Worm (Caenorhabditis elegans) whole organism, early embryonic: ENCODE results near the gene T25G12.13.
A peak's percentile ranks its signal among the peaks of the same experiment; 100 is the strongest.

ENCODE experiments used
- B0310.2 ChIP-seq: sonication (generic microtip); optimal IDR thresholded peaks from 2 replicates; lab custom pipeline; 2016; ENCODE audit warnings: mild to moderate bottlenecking, missing genetic modification characterization, missing compliant biosample characterization
- F13C5.2 ChIP-seq: sonication (generic microtip); optimal IDR thresholded peaks from 2 replicates; lab custom pipeline; 2017; ENCODE audit warnings: mild to moderate bottlenecking, missing genetic modification characterization, inconsistent platforms, missing compliant biosample characterization
- aly-1 ChIP-seq: sonication (generic microtip); optimal IDR thresholded peaks from 2 replicates; lab custom pipeline; 2016; ENCODE audit warnings: missing genetic modification characterization, missing compliant biosample characterization
- ama-1 ChIP-seq: fragments of 150-350 bp; optimal IDR thresholded peaks from 2 replicates; lab custom pipeline; 2014
- ceh-13 ChIP-seq: fragments of 200-800 bp; sonication (Bioruptor generic); optimal IDR thresholded peaks from 2 replicates; lab custom pipeline; 2018; ENCODE audit warnings: mild to moderate bottlenecking, missing genetic modification characterization, missing compliant biosample characterization
- ceh-36 ChIP-seq: sonication (generic microtip); optimal IDR thresholded peaks from 2 replicates; lab custom pipeline; 2016; ENCODE audit warnings: missing genetic modification characterization, inconsistent platforms, missing compliant biosample characterization
- ets-7 ChIP-seq: sonication (generic microtip); optimal IDR thresholded peaks from 2 replicates; lab custom pipeline; 2016; ENCODE audit warnings: missing genotype, missing genetic modification characterization, missing compliant biosample characterization
- flt-1 ChIP-seq: fragments of 200-800 bp; sonication (Bioruptor generic); IDR thresholded peaks from 2 replicates; pipeline ENCODE4 v1.3.6; 2022; ENCODE audit warnings: missing genetic modification characterization, missing compliant biosample characterization
- hmg-4 ChIP-seq: fragments of 200-800 bp; sonication (Bioruptor generic); optimal IDR thresholded peaks from 2 replicates; lab custom pipeline; 2018; ENCODE audit warnings: mild to moderate bottlenecking, missing genetic modification characterization, missing compliant biosample characterization
- pes-1 ChIP-seq: fragments of 200-800 bp; sonication (Bioruptor generic); IDR thresholded peaks from 2 replicates; pipeline ENCODE4 v1.3.6; 2022; ENCODE audit warnings: missing genetic modification reagents, missing genetic modification characterization, missing compliant biosample characterization
- scrt-1 ChIP-seq: fragments of 200-800 bp; sonication (Bioruptor generic); IDR thresholded peaks from 2 replicates; pipeline ENCODE4 v1.3.6; 2022; ENCODE audit warnings: missing genetic modification characterization, missing compliant biosample characterization
- sea-1 ChIP-seq: fragments of 200-800 bp; sonication (Bioruptor generic); conservative IDR thresholded peaks from 2 replicates; pipeline ENCODE4 v1.3.6; 2022; ENCODE audit warnings: missing genetic modification characterization, missing compliant biosample characterization
- tbx-37 ChIP-seq: fragments of 200-800 bp; sonication (Bioruptor generic); conservative IDR thresholded peaks from 2 replicates; pipeline ENCODE4 v1.3.6; 2022; ENCODE audit warnings: missing genetic modification reagents, missing genetic modification characterization, missing compliant biosample characterization
- tra-4 ChIP-seq: sonication (generic microtip); optimal IDR thresholded peaks from 2 replicates; lab custom pipeline; 2017; ENCODE audit warnings: missing genetic modification characterization, missing compliant biosample characterization

DNA sequence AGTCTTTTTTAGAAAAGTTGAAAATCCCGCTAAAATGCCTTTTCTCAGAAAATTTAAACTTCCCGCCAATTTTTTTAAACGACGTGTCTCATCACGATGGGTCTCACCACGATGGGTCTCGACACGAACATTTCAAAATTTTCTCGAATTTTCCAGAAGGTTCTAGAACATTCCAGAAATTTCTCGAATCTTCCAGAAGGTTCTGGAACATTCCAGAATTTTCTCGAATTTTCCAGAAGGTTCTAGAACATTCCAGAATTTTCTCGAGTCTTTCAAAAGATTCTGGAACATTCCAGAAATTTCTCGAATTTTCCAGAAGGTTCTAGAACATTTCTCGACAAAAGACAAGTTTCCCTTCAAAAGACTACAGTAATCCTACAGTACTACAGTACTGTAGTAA is 45.2 kb downstream of the T25G12.13 start:
- no peak for TF ChIP-seq hmg-4 (GFP tag; lab: Kevin White, UChicago)
- no peak for TF ChIP-seq sea-1 (GFP tag; lab: Robert Waterston, UW)
- no peak for TF ChIP-seq aly-1 (tag; lab: Kevin White, UChicago)
- no peak for TF ChIP-seq ceh-13
- TF ChIP-seq ama-1 (lab: Kevin White, UChicago), result no peak
- TF ChIP-seq F13C5.2 (tag; lab: Kevin White, UChicago), result no peak
- TF ChIP-seq tbx-37 (GFP tag; lab: Robert Waterston, UW), result no peak
- no peak for TF ChIP-seq B0310.2 (tag; lab: Kevin White, UChicago)
- no peak for TF ChIP-seq tra-4
- TF ChIP-seq ets-7, result no peak
- TF ChIP-seq ceh-36 (tag; lab: Kevin White, UChicago), result no peak
- TF ChIP-seq pes-1 (GFP tag; lab: Robert Waterston, UW), result peak; percentile 63
- peak; percentile 64; the same call in 1 of the 2 replicates for TF ChIP-seq flt-1
- no peak for TF ChIP-seq scrt-1 (GFP tag; lab: Robert Waterston, UW)
